Worm (Caenorhabditis elegans): ENCODE results near the gene Y45F3A.8.

ce11 chrIII:10592729-10593128 lies at the start of gene Y45F3A.8:
- TF ChIP-seq klf-2 (GFP tag; conservative IDR thresholded peaks at IDR 0.05) (no peak), tab-1 (GFP tag; IDR thresholded peaks at IDR 0.05) (no peak)

Measured in whole organism, midembryonic.